Fruit fly (Drosophila melanogaster) whole organism, prepupa: Measurements from ENCODE around the gene AdoR.

ENCODE experiments used
- Blimp-1 ChIP-seq: fragments of 200-800 bp; sonication (Bioruptor generic); optimal IDR thresholded peaks from 3 replicates; lab custom pipeline; 2017; ENCODE audit warnings: missing biosample characterization, missing genetic modification characterization, mild to moderate bottlenecking, moderate library complexity, missing genetic modification reagents
- CG10631 ChIP-seq: fragments of 200-800 bp; sonication (Bioruptor generic); optimal IDR thresholded peaks from 2 replicates; lab custom pipeline; 2016; ENCODE audit warnings: missing biosample characterization, missing genetic modification characterization
- CG10669 ChIP-seq: fragments of 200-800 bp; sonication (Bioruptor generic); optimal IDR thresholded peaks from 3 replicates; lab custom pipeline; 2018; ENCODE audit warnings: missing biosample characterization, mild to moderate bottlenecking, missing genetic modification characterization, moderate library complexity
- CG11294 ChIP-seq: fragments of 200-800 bp; sonication (Bioruptor generic); IDR thresholded peaks from 2 replicates; pipeline ENCODE4 v1.3.6; 2022; ENCODE audit warnings: missing biosample characterization, missing genetic modification characterization
- CG11762 ChIP-seq: fragments of 200-800 bp; sonication (Bioruptor generic); optimal IDR thresholded peaks from 3 replicates; lab custom pipeline; 2016; ENCODE audit warnings: missing biosample characterization, missing genetic modification characterization; ENCODE audit not compliant: insufficient read depth
- CG15336 ChIP-seq: fragments of 200-800 bp; sonication (Bioruptor generic); IDR thresholded peaks from 2 replicates; pipeline ENCODE4 v1.3.6; 2022; ENCODE audit warnings: missing biosample characterization, missing genetic modification characterization
- CG1621 ChIP-seq: fragments of 200-800 bp; sonication (Bioruptor generic); optimal IDR thresholded peaks from 3 replicates; lab custom pipeline; 2018; ENCODE audit warnings: missing biosample characterization, mild to moderate bottlenecking, missing genetic modification characterization
- CG3032 ChIP-seq: fragments of 200-800 bp; optimal IDR thresholded peaks from 2 replicates; lab custom pipeline; 2019; ENCODE audit warnings: missing biosample characterization, mild to moderate bottlenecking, missing genetic modification characterization, moderate library complexity
- CG32006 ChIP-seq: fragments of 200-800 bp; sonication (Bioruptor generic); optimal IDR thresholded peaks from 3 replicates; lab custom pipeline; 2017; ENCODE audit warnings: missing biosample characterization, mild to moderate bottlenecking, missing genetic modification characterization
- CG3919 ChIP-seq: fragments of 200-800 bp; sonication (Bioruptor generic); optimal IDR thresholded peaks from 3 replicates; lab custom pipeline; 2016; ENCODE audit warnings: missing biosample characterization, missing genetic modification characterization
- CG6163 ChIP-seq: fragments of 200-800 bp; sonication (Bioruptor generic); IDR thresholded peaks from 3 replicates; pipeline ENCODE4 v1.3.6; 2022; ENCODE audit warnings: missing biosample characterization, missing genetic modification characterization
- CG6276 ChIP-seq: fragments of 200-800 bp; sonication (Bioruptor generic); optimal IDR thresholded peaks from 2 replicates; lab custom pipeline; 2017; ENCODE audit warnings: missing biosample characterization, mild to moderate bottlenecking, missing genetic modification characterization
- CG6792 ChIP-seq: fragments of 200-800 bp; sonication (Bioruptor generic); optimal IDR thresholded peaks from 3 replicates; lab custom pipeline; 2016; ENCODE audit warnings: missing biosample characterization, missing genetic modification characterization
- CG6854 ChIP-seq: fragments of 200-800 bp; sonication (Bioruptor generic); optimal IDR thresholded peaks from 2 replicates; lab custom pipeline; 2017; ENCODE audit warnings: missing biosample characterization, mild to moderate bottlenecking, missing genetic modification characterization
- CG7368 ChIP-seq: fragments of 200-800 bp; sonication (Bioruptor generic); optimal IDR thresholded peaks from 3 replicates; lab custom pipeline; 2016; ENCODE audit warnings: missing biosample characterization, missing genetic modification characterization
- CG8119 ChIP-seq: fragments of 200-800 bp; sonication (Bioruptor generic); IDR thresholded peaks from 3 replicates; pipeline ENCODE4 v1.3.6; 2022; ENCODE audit warnings: missing biosample characterization, missing genetic modification characterization
- CG8319 ChIP-seq: fragments of 200-800 bp; sonication (Bioruptor generic); optimal IDR thresholded peaks from 3 replicates; lab custom pipeline; 2016; ENCODE audit warnings: missing biosample characterization, missing genetic modification characterization
- CG9139 ChIP-seq: fragments of 200-800 bp; sonication (Bioruptor generic); optimal IDR thresholded peaks from 3 replicates; lab custom pipeline; 2017; ENCODE audit warnings: missing biosample characterization, mild to moderate bottlenecking, missing genetic modification characterization
- Eip75B ChIP-seq: fragments of 200-800 bp; sonication (Bioruptor generic); optimal IDR thresholded peaks from 3 replicates; lab custom pipeline; 2016; ENCODE audit warnings: missing biosample characterization, missing genetic modification characterization
- Eip93F ChIP-seq: fragments of 200-800 bp; sonication (Bioruptor generic); optimal IDR thresholded peaks from 2 replicates; lab custom pipeline; 2016; ENCODE audit warnings: missing biosample characterization, mild to moderate bottlenecking, missing genetic modification characterization
- Ets21C ChIP-seq: fragments of 200-800 bp; sonication (Bioruptor generic); optimal IDR thresholded peaks from 3 replicates; lab custom pipeline; 2016; ENCODE audit warnings: missing biosample characterization, missing genetic modification characterization
- Ets96B ChIP-seq: fragments of 200-800 bp; optimal IDR thresholded peaks from 2 replicates; lab custom pipeline; 2019; ENCODE audit warnings: missing biosample characterization, mild to moderate bottlenecking, missing genetic modification characterization, moderate library complexity
- Gug ChIP-seq: fragments of 200-800 bp; sonication (Bioruptor generic); IDR thresholded peaks from 2 replicates; pipeline ENCODE4 v1.3.6; 2022; ENCODE audit warnings: missing biosample characterization, missing genetic modification characterization
- Hr39 ChIP-seq: fragments of 200-800 bp; sonication (Bioruptor generic); optimal IDR thresholded peaks from 2 replicates; lab custom pipeline; 2016; ENCODE audit warnings: missing biosample characterization, missing genetic modification characterization
- Lpt ChIP-seq: fragments of 200-800 bp; sonication (Bioruptor generic); optimal IDR thresholded peaks from 3 replicates; lab custom pipeline; 2016; ENCODE audit warnings: missing biosample characterization, missing genetic modification characterization
- Met ChIP-seq: fragments of 200-800 bp; sonication (Bioruptor generic); optimal IDR thresholded peaks from 3 replicates; lab custom pipeline; 2016; ENCODE audit warnings: missing biosample characterization, missing genetic modification characterization
- Sox102F ChIP-seq: fragments of 200-800 bp; sonication (Bioruptor generic); optimal IDR thresholded peaks from 2 replicates; lab custom pipeline; 2016; ENCODE audit warnings: missing biosample characterization, mild to moderate bottlenecking, missing genetic modification characterization
- dac ChIP-seq: fragments of 200-800 bp; sonication (Bioruptor generic); optimal IDR thresholded peaks from 2 replicates; lab custom pipeline; 2017; ENCODE audit warnings: missing biosample characterization, mild to moderate bottlenecking, missing genetic modification characterization
- dsx ChIP-seq: fragments of 200-800 bp; optimal IDR thresholded peaks from 3 replicates; lab custom pipeline; 2019; ENCODE audit warnings: missing biosample characterization, mild to moderate bottlenecking, missing genetic modification characterization, moderate library complexity; ENCODE audit not compliant: poor library complexity, severe bottlenecking
- esn ChIP-seq: fragments of 200-800 bp; sonication (Bioruptor generic); optimal IDR thresholded peaks from 2 replicates; lab custom pipeline; 2016; ENCODE audit warnings: missing biosample characterization, mild to moderate bottlenecking, missing genetic modification characterization, moderate library complexity
- fkh ChIP-seq: fragments of 200-800 bp; sonication (Bioruptor generic); optimal IDR thresholded peaks from 3 replicates; lab custom pipeline; 2017; ENCODE audit warnings: missing biosample characterization, mild to moderate bottlenecking, missing genetic modification characterization, moderate library complexity
- lz ChIP-seq: fragments of 200-800 bp; sonication (Bioruptor generic); optimal IDR thresholded peaks from 3 replicates; lab custom pipeline; 2016; ENCODE audit warnings: missing biosample characterization, missing genetic modification characterization
- pdm3 ChIP-seq: fragments of 200-800 bp; sonication (Bioruptor generic); optimal IDR thresholded peaks from 3 replicates; lab custom pipeline; 2016; ENCODE audit warnings: missing biosample characterization, missing genetic modification characterization
- svp ChIP-seq: fragments of 200-800 bp; sonication (Bioruptor generic); peaks from one replicate; lab custom pipeline; 2016; ENCODE audit warnings: missing biosample characterization, missing genetic modification characterization
- vri ChIP-seq: fragments of 200-800 bp; sonication (Bioruptor generic); optimal IDR thresholded peaks from 3 replicates; lab custom pipeline; 2016; ENCODE audit warnings: missing biosample characterization, mild to moderate bottlenecking, missing genetic modification characterization

AdoR gene

dm6 chr3R:30170671-30171667 lies 21.6 kb upstream of the AdoR start, which contains the start of gene Rsod (continued):
- TF ChIP-seq CG6276 (GFP tag; lab: Kevin White, UChicago) = peak; percentile 88
- TF ChIP-seq CG11294 (GFP tag; lab: Robert Waterston, UW) = peak; percentile 86
- TF ChIP-seq CG3919 = peak; percentile 92
- peak; percentile 7 for TF ChIP-seq CG8319
- TF ChIP-seq Met (GFP tag; lab: Kevin White, UChicago) = peak; percentile 79
- TF ChIP-seq Gug = peak; percentile 83
- peak; percentile 90 for TF ChIP-seq Lpt
- peak; percentile 90 for TF ChIP-seq CG10631 (GFP tag; lab: Kevin White, UChicago)
- TF ChIP-seq Ets21C (GFP tag; lab: Kevin White, UChicago) = peak; percentile 57
- TF ChIP-seq Ets96B = peak; percentile 78
- peak; percentile 94 for TF ChIP-seq CG8119 (GFP tag; lab: Robert Waterston, UW)
- TF ChIP-seq CG3032 (tag; lab: Kevin White, UChicago) = peak; percentile 76
- peak; percentile 71 for TF ChIP-seq CG10669 (GFP tag; lab: Kevin White, UChicago)
- TF ChIP-seq svp (GFP tag; lab: Kevin White, UChicago) = peak; percentile 78
- peak; percentile 79 for TF ChIP-seq Hr39 (GFP tag; lab: Kevin White, UChicago)
- TF ChIP-seq CG11762 (GFP tag; lab: Kevin White, UChicago) = peak; percentile 77
- peak; percentile 65 for TF ChIP-seq dsx (GFP tag; lab: Kevin White, UChicago)
- no peak for TF ChIP-seq CG9139 (GFP tag; lab: Kevin White, UChicago)
- TF ChIP-seq CG32006 (GFP tag; lab: Kevin White, UChicago) = peak; percentile 92
- no peak for TF ChIP-seq fkh (GFP tag; lab: Kevin White, UChicago)
- peak; percentile 45 for TF ChIP-seq CG1621
- peak; percentile 95 for TF ChIP-seq CG15336 (GFP tag; lab: Robert Waterston, UW)
- peak; percentile 81 for TF ChIP-seq CG6792 (GFP tag; lab: Kevin White, UChicago)
- peak; percentile 70 for TF ChIP-seq Eip75B (GFP tag; lab: Kevin White, UChicago)

- TF ChIP-seq Gug = no peak
- TF ChIP-seq CG10669 (GFP tag; lab: Kevin White, UChicago) = no peak
- no peak for TF ChIP-seq CG6276 (GFP tag; lab: Kevin White, UChicago)
- no peak for TF ChIP-seq pdm3
- TF ChIP-seq esn (GFP tag; lab: Kevin White, UChicago) = no peak
- TF ChIP-seq Ets21C (GFP tag; lab: Kevin White, UChicago) = no peak
- no peak for TF ChIP-seq CG11762 (GFP tag; lab: Kevin White, UChicago)
- TF ChIP-seq CG32006 (GFP tag; lab: Kevin White, UChicago) = no peak
- TF ChIP-seq CG7368 = no peak
- no peak for TF ChIP-seq vri (GFP tag; lab: Kevin White, UChicago)
- TF ChIP-seq Sox102F = no peak
- no peak for TF ChIP-seq Met (GFP tag; lab: Kevin White, UChicago)
- TF ChIP-seq lz = no peak
- TF ChIP-seq dac (GFP tag; lab: Kevin White, UChicago) = no peak
- TF ChIP-seq Eip93F (GFP tag; lab: Kevin White, UChicago) = no peak
- TF ChIP-seq Blimp-1 (GFP tag; lab: Kevin White, UChicago) = no peak
- no peak for TF ChIP-seq CG6854 (GFP tag; lab: Kevin White, UChicago)
- TF ChIP-seq fkh (GFP tag; lab: Kevin White, UChicago) = no peak
- no peak for TF ChIP-seq Hr39 (GFP tag; lab: Kevin White, UChicago)
- TF ChIP-seq CG6163 (GFP tag; lab: Robert Waterston, UW) = no peak
Measured at dm6 chr3R:30166159-30166784, 16.9 kb upstream of the AdoR start, which contains the start of gene VhaAC45RP. Gene VhaAC45RP (minus strand): TSS chr3R:30166419.
